Worm (Caenorhabditis elegans): ENCODE results near the gene cnb-1.

cnb-1 gene

DNA sequence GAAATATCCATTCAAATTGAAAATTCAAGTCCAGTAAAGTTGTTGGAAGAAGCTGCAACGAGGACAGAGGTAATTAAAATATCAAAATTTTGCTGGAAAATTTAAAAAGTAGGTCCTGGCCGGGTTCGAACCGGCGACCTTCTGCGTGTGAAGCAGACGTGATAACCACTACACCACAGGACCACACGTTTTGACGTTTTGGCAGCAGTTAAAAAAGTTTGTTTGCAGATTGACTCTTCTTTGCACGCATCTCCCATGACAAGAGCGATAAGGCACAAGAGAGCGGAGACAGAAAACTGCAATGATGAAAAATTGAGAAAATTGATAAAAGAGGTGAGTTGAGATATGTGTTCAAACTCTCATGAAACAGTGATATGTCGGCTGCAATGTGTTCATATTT is 36.6 kb downstream of the cnb-1 start (continued):
- peak; percentile 62 for TF ChIP-seq lin-54 (GFP tag; optimal IDR thresholded peaks at IDR 0.05)
- no peak for TF ChIP-seq nhr-179 (tag; optimal IDR thresholded peaks at IDR 0.05)
- TF ChIP-seq ceh-100 (GFP tag; IDR thresholded peaks at IDR 0.05) = 0 out of 2 replicates have a peak, but pooled peaks have one; percentile 47
- TF ChIP-seq ztf-25 (GFP tag; IDR thresholded peaks at IDR 0.05) = 0 out of 2 replicates have a peak, but pooled peaks have one; percentile 35
- TF ChIP-seq mcd-1 (GFP tag; IDR thresholded peaks at IDR 0.05) = no peak; the same call in 1 of the 2 replicates
- TF ChIP-seq tlf-1 (GFP tag; optimal IDR thresholded peaks at IDR 0.05) = peak; percentile 39
- TF ChIP-seq dpl-1 (GFP tag; optimal IDR thresholded peaks at IDR 0.05) = no peak
- peak in 1 of 2 experiments; percentile 63 for TF ChIP-seq rec-8 (tag; optimal IDR thresholded peaks at IDR 0.05)
- no peak for TF ChIP-seq fkh-3 (tag; optimal IDR thresholded peaks at IDR 0.05)
- TF ChIP-seq T07F8.4 (tag; optimal IDR thresholded peaks at IDR 0.05) = no peak
- peak; percentile 47 for TF ChIP-seq snpc-3.4 (tag; optimal IDR thresholded peaks at IDR 0.05)
- TF ChIP-seq F22D6.2 (tag; optimal IDR thresholded peaks at IDR 0.05) = no peak
- no peak for TF ChIP-seq F37B4.10 (GFP tag; IDR thresholded peaks at IDR 0.05)
- TF ChIP-seq nhr-120 (GFP tag; IDR thresholded peaks at IDR 0.05) = no peak
- TF ChIP-seq C17E4.6 (GFP tag; IDR thresholded peaks at IDR 0.05) = no peak
- TF ChIP-seq Y56A3A.18 (GFP tag; IDR thresholded peaks at IDR 0.05) = peak; percentile 64

DNA sequence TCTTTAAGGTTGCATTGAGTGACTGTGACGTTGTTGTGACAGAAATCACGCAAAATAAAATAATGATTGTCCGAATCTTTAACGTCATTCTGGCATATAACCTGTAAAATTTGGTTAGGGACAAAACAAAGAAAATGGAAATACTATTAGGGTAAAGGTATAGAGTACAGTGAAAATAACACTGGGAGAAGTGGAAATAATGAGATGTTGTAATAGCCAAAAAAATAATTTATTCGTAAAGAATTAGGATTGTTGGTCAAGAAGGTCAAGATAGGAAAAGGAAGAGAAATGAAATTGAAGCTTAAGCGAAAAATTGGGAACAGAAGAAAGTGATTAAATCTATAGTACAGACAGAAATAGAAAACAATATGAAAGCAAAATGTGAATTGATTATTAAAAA is 39.5 kb downstream of the cnb-1 start, which contains the start of gene deg-3:
Gene deg-3, minus strand, starts transcription at position 101 of the 400 bp plus-strand sequence.
- TF ChIP-seq rec-8 (tag; optimal IDR thresholded peaks at IDR 0.05) (no peak), nfya-1 (tag; optimal IDR thresholded peaks at IDR 0.05; ENCODE audit: borderline replicate concordance, insufficient read depth) (no peak), hmg-1.2 (GFP tag; IDR thresholded peaks at IDR 0.05) (no peak)

DNA sequence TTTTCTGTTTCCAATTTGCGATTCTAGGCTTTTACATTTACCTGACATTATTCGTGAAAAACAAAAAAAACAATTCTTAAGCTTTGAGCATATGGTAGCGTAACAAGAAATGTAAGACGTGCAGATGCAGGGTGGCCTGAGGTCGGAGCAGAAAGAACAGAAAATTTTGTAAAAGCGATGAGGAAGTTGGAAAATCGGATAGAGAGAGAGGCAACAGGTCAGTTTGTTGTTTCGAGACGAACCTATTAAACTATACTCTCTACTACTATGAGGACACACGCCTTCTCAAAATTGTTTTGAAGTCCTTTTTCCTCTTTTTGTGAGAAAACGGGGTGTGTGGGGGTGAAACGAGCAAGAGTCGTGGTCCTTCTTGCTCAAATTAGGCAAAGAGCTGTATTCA is 46.1 kb downstream of the cnb-1 start, which contains the start of gene des-2:
Gene des-2, minus strand, starts transcription at position 101 of the 400 bp plus-strand sequence.
- TF ChIP-seq ztf-22 (GFP tag; optimal IDR thresholded peaks at IDR 0.05) = no peak
- TF ChIP-seq F39B2.1 (GFP tag; IDR thresholded peaks at IDR 0.05) = no peak
- no peak for TF ChIP-seq gei-17 (GFP tag; optimal IDR thresholded peaks at IDR 0.05)
- TF ChIP-seq ceh-100 (GFP tag; IDR thresholded peaks at IDR 0.05) = no peak
- TF ChIP-seq T07F8.4 (tag; optimal IDR thresholded peaks at IDR 0.05) = no peak
- no peak for TF ChIP-seq lin-35 (GFP tag; optimal IDR thresholded peaks at IDR 0.05)
- no peak for TF ChIP-seq Y53F4B.3 (GFP tag; IDR thresholded peaks at IDR 0.05)
- no peak for TF ChIP-seq C17E4.6 (GFP tag; IDR thresholded peaks at IDR 0.05)
- no peak for TF ChIP-seq hrde-1 (tag; optimal IDR thresholded peaks at IDR 0.05; ENCODE audit: borderline replicate concordance)
- TF ChIP-seq rcor-1 (GFP tag; IDR thresholded peaks at IDR 0.05) = no peak
- no peak for TF ChIP-seq akir-1 (GFP tag; optimal IDR thresholded peaks at IDR 0.05)
- no peak for TF ChIP-seq ztf-18 (tag; optimal IDR thresholded peaks at IDR 0.05)
- no peak for TF ChIP-seq ceh-91 (GFP tag; IDR thresholded peaks at IDR 0.05)

DNA sequence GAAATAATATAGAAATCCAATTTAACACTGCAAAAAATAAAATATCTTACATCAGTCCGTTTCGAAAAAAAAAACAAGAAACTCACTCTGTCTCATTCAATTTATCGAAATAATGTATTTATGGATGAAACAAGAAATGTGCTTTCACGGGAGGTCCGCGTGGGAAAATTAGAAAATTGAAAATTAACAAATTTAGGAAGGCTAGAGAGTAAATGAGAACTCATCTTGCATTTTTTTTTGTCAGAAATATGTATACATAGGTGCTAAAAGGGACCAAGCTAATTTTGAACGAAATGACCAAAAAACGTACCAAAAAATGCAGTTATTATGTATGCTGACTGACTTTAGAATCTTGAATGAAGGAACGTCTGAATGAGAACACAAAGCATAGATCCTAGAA is 49.0 kb downstream of the cnb-1 start, which contains the start of gene T26H10.2:
Gene T26H10.2, minus strand, starts transcription at position 101 of the 400 bp plus-strand sequence.
- TF ChIP-seq attf-3 (GFP tag; conservative IDR thresholded peaks at IDR 0.05) (no peak), madf-6 (GFP tag; IDR thresholded peaks at IDR 0.05) (no peak)

All from whole organism, young adult.